Fruit fly (Drosophila melanogaster) whole organism, embryonic: ENCODE data around the gene Hs2st.

Experiments
- BtbVII ChIP-seq: fragments of 200-800 bp; sonication (Bioruptor generic); optimal IDR thresholded peaks from 3 replicates; lab custom pipeline; 2017; ENCODE audit warnings: missing biosample characterization, mild to moderate bottlenecking, missing genetic modification characterization
- CG10431 ChIP-seq: fragments of 200-800 bp; sonication (Bioruptor generic); optimal IDR thresholded peaks from 3 replicates; lab custom pipeline; 2018; ENCODE audit warnings: missing biosample characterization, mild to moderate bottlenecking, missing genetic modification characterization
- CG14710 ChIP-seq: fragments of 200-800 bp; sonication (Bioruptor generic); optimal IDR thresholded peaks from 3 replicates; lab custom pipeline; 2019; ENCODE audit warnings: missing biosample characterization, mild to moderate bottlenecking, missing genetic modification characterization, moderate library complexity
- CG14965 ChIP-seq: fragments of 200-800 bp; sonication (Bioruptor generic); optimal IDR thresholded peaks from 2 replicates; lab custom pipeline; 2016; ENCODE audit warnings: missing biosample characterization, missing genetic modification characterization, borderline replicate concordance
- CG15601 ChIP-seq: fragments of 200-800 bp; sonication (Bioruptor generic); optimal IDR thresholded peaks from 3 replicates; lab custom pipeline; 2019; ENCODE audit warnings: missing biosample characterization, mild to moderate bottlenecking, missing genetic modification characterization, moderate library complexity
- CG16813 ChIP-seq: fragments of 200-800 bp; sonication (Bioruptor generic); IDR thresholded peaks from 3 replicates; pipeline ENCODE4 v1.3.6; 2022; ENCODE audit warnings: missing biosample characterization, missing genetic modification characterization; ENCODE audit not compliant: partially characterized antibody
- CG16815 ChIP-seq: fragments of 200-800 bp; sonication (Bioruptor generic); optimal IDR thresholded peaks from 3 replicates; lab custom pipeline; 2017; ENCODE audit warnings: missing biosample characterization, mild to moderate bottlenecking, missing genetic modification characterization
- CG2120 ChIP-seq: fragments of 200-800 bp; sonication (Bioruptor generic); optimal IDR thresholded peaks from 3 replicates; lab custom pipeline; 2016; ENCODE audit warnings: missing biosample characterization, missing genetic modification characterization
- CG2199 ChIP-seq: fragments of 200-800 bp; sonication (Bioruptor generic); IDR thresholded peaks from 3 replicates; pipeline ENCODE4 v1.3.6; 2022; ENCODE audit warnings: missing biosample characterization, missing genetic modification characterization
- CG30431 ChIP-seq: fragments of 200-800 bp; sonication (Bioruptor generic); optimal IDR thresholded peaks from 2 replicates; lab custom pipeline; 2017; ENCODE audit warnings: missing biosample characterization, missing genetic modification characterization
- CG31441 ChIP-seq: fragments of 200-800 bp; sonication (Bioruptor generic); IDR thresholded peaks from 2 replicates; pipeline ENCODE4 v1.3.6; 2022; ENCODE audit warnings: missing biosample characterization, missing genetic modification characterization
- CG6254 ChIP-seq: fragments of 200-800 bp; sonication (Bioruptor generic); optimal IDR thresholded peaks from 3 replicates; lab custom pipeline; 2017; ENCODE audit warnings: mild to moderate bottlenecking, missing biosample characterization, missing genetic modification reagents, missing genetic modification characterization
- CG8478 ChIP-seq: fragments of >200 bp; optimal IDR thresholded peaks from 2 replicates; lab custom pipeline; 2018
- CG8924 ChIP-seq: fragments of 200-800 bp; optimal IDR thresholded peaks from 3 replicates; lab custom pipeline; 2019; ENCODE audit warnings: missing biosample characterization, mild to moderate bottlenecking, missing genetic modification characterization, moderate library complexity
- CG9727 ChIP-seq: fragments of 200-800 bp; sonication (Bioruptor generic); optimal IDR thresholded peaks from 3 replicates; lab custom pipeline; 2017; ENCODE audit warnings: missing biosample characterization, mild to moderate bottlenecking, missing genetic modification characterization
- CHES-1-like ChIP-seq: fragments of 200-800 bp; sonication (Bioruptor generic); optimal IDR thresholded peaks from 2 replicates; lab custom pipeline; 2016; ENCODE audit warnings: missing biosample characterization, missing genetic modification characterization
- D19A ChIP-seq: fragments of 200-800 bp; optimal IDR thresholded peaks from 3 replicates; lab custom pipeline; 2019; ENCODE audit warnings: missing biosample characterization, mild to moderate bottlenecking, missing genetic modification characterization, moderate library complexity
- D19B ChIP-seq: fragments of 200-800 bp; sonication (Bioruptor generic); optimal IDR thresholded peaks from 2 replicates; lab custom pipeline; 2017; ENCODE audit warnings: missing biosample characterization, mild to moderate bottlenecking, missing genetic modification characterization
- Doc3 ChIP-seq: fragments of 200-800 bp; sonication (Bioruptor generic); IDR thresholded peaks from 3 replicates; pipeline ENCODE4 v1.3.6; 2022; ENCODE audit warnings: missing biosample characterization, missing genetic modification characterization; ENCODE audit not compliant: partially characterized antibody
- Dref ChIP-seq: fragments of 200-800 bp; sonication (Bioruptor generic); IDR thresholded peaks from 2 replicates; pipeline ENCODE4 v1.3.6; 2022; ENCODE audit warnings: missing biosample characterization, missing genetic modification characterization
- E2f1 ChIP-seq: fragments of 200-800 bp; sonication (Bioruptor generic); IDR thresholded peaks from 2 replicates; pipeline ENCODE4 v1.3.6; 2022; ENCODE audit warnings: missing biosample characterization, missing genetic modification characterization
- Eip74EF ChIP-seq, 2 experiments: fragments of 200-800 bp in 1 of 2; fragments of >200 bp in 1 of 2; sonication (Bioruptor generic) in 1 of 2; optimal IDR thresholded peaks; 2 replicates each; lab custom pipeline; 2017 to 2019; ENCODE audit warnings: missing biosample characterization in 2 of 2, missing genetic modification characterization in 2 of 2, mild to moderate bottlenecking in 1 of 2, moderate library complexity in 1 of 2
- Gug ChIP-seq: fragments of 200-800 bp; sonication (Bioruptor generic); IDR thresholded peaks from 4 replicates; pipeline ENCODE4 v1.3.6; 2022; ENCODE audit warnings: missing biosample characterization, missing genetic modification characterization
- HLH3B ChIP-seq: fragments of 200-800 bp; sonication (Bioruptor generic); IDR thresholded peaks from 2 replicates; pipeline ENCODE4 v1.3.6; 2022; ENCODE audit warnings: missing biosample characterization, missing genetic modification characterization
- HmgZ ChIP-seq: fragments of 200-800 bp; sonication (Bioruptor generic); optimal IDR thresholded peaks from 2 replicates; lab custom pipeline; 2018; ENCODE audit warnings: missing biosample characterization, mild to moderate bottlenecking, missing genetic modification characterization
- Hr39 ChIP-seq: fragments of >200 bp; optimal IDR thresholded peaks from 2 replicates; lab custom pipeline; 2017
- MBD-R2 ChIP-seq: fragments of 200-800 bp; sonication (Bioruptor generic); IDR thresholded peaks from 2 replicates; pipeline ENCODE4 v1.3.6; 2022; ENCODE audit warnings: missing biosample characterization, missing genetic modification characterization
- NfI ChIP-seq: fragments of 200-800 bp; sonication (Bioruptor generic); optimal IDR thresholded peaks from 3 replicates; lab custom pipeline; 2018; ENCODE audit warnings: missing biosample characterization, mild to moderate bottlenecking, missing genetic modification characterization, moderate library complexity
- Opbp ChIP-seq: fragments of 200-800 bp; sonication (Bioruptor generic); IDR thresholded peaks from 3 replicates; pipeline ENCODE4 v1.3.6; 2022; ENCODE audit warnings: missing biosample characterization, missing genetic modification characterization; ENCODE audit not compliant: partially characterized antibody
- Rfx ChIP-seq: fragments of 200-800 bp; sonication (Bioruptor generic); IDR thresholded peaks from 2 replicates; pipeline ENCODE4 v1.3.6; 2022; ENCODE audit warnings: missing biosample characterization, missing genetic modification characterization
- Taf1 ChIP-seq: fragments of 200-800 bp; sonication (Bioruptor generic); IDR thresholded peaks from 2 replicates; pipeline ENCODE4 v1.3.6; 2022; ENCODE audit warnings: missing biosample characterization, missing genetic modification characterization
- abd-A ChIP-seq: fragments of 200-800 bp; sonication (Bioruptor generic); optimal IDR thresholded peaks from 3 replicates; lab custom pipeline; 2019; ENCODE audit warnings: missing biosample characterization, mild to moderate bottlenecking, missing genetic modification characterization, moderate library complexity
- cato ChIP-seq: fragments of 200-800 bp; sonication (Bioruptor generic); optimal IDR thresholded peaks from 2 replicates; lab custom pipeline; 2016; ENCODE audit warnings: missing biosample characterization, missing genetic modification characterization, borderline replicate concordance
- dan ChIP-seq: fragments of 200-800 bp; sonication (Bioruptor generic); IDR thresholded peaks from 2 replicates; pipeline ENCODE4 v1.3.6; 2022; ENCODE audit warnings: missing biosample characterization, missing genetic modification characterization
- danr ChIP-seq: fragments of 200-800 bp; sonication (Bioruptor generic); IDR thresholded peaks from 2 replicates; pipeline ENCODE4 v1.3.6; 2022; ENCODE audit warnings: missing biosample characterization, missing genetic modification characterization
- dmrt99B ChIP-seq: fragments of 200-800 bp; sonication (Bioruptor generic); optimal IDR thresholded peaks from 2 replicates; lab custom pipeline; 2018; ENCODE audit warnings: missing biosample characterization, mild to moderate bottlenecking, missing genetic modification characterization, moderate library complexity
- dpn ChIP-seq, 2 experiments: fragments of 200-800 bp; sonication (Bioruptor generic); optimal IDR thresholded peaks; 3 replicates each; lab custom pipeline; 2016; ENCODE audit warnings: missing biosample characterization in 2 of 2, missing genetic modification characterization in 2 of 2
- emc ChIP-seq: fragments of 200-800 bp; sonication (Bioruptor generic); optimal IDR thresholded peaks from 2 replicates; lab custom pipeline; 2016; ENCODE audit warnings: missing biosample characterization, missing genetic modification characterization
- fu2 ChIP-seq: fragments of 200-800 bp; sonication (Bioruptor generic); optimal IDR thresholded peaks from 2 replicates; lab custom pipeline; 2016; ENCODE audit warnings: missing biosample characterization, missing genetic modification characterization
- gsb ChIP-seq: fragments of 200-800 bp; sonication (Bioruptor generic); IDR thresholded peaks from 2 replicates; pipeline ENCODE4 v1.3.6; 2022; ENCODE audit warnings: missing biosample characterization, missing genetic modification characterization
- klu ChIP-seq: fragments of 200-800 bp; sonication (Bioruptor generic); IDR thresholded peaks from 2 replicates; pipeline ENCODE4 v1.3.6; 2022; ENCODE audit warnings: missing biosample characterization, missing genetic modification characterization
- lola ChIP-seq, 3 experiments: fragments of >200 bp in 2 of 3; fragments of 200-800 bp in 1 of 3; sonication (Bioruptor generic) in 1 of 3; optimal IDR thresholded peaks; 2 replicates each; lab custom pipeline; 2017 to 2019; ENCODE audit warnings: missing biosample characterization in 3 of 3, missing genetic modification characterization in 3 of 3, mild to moderate bottlenecking in 1 of 3, moderate library complexity in 1 of 3
- luna ChIP-seq: fragments of 200-800 bp; sonication (Bioruptor generic); optimal IDR thresholded peaks from 2 replicates; lab custom pipeline; 2016; ENCODE audit warnings: missing biosample characterization, missing genetic modification characterization
- nerfin-2 ChIP-seq: fragments of 200-800 bp; sonication (Bioruptor generic); IDR thresholded peaks from 2 replicates; pipeline ENCODE4 v1.3.6; 2022; ENCODE audit warnings: missing biosample characterization, missing genetic modification characterization; ENCODE audit not compliant: partially characterized antibody
- nmo ChIP-seq: fragments of 200-800 bp; sonication (Bioruptor generic); optimal IDR thresholded peaks from 2 replicates; lab custom pipeline; 2018; ENCODE audit warnings: missing biosample characterization, mild to moderate bottlenecking, missing genetic modification characterization, moderate library complexity
- sc ChIP-seq, 3 experiments: fragments of >200 bp in 2 of 3; fragments of 200-800 bp in 1 of 3; sonication (Bioruptor generic) in 1 of 3; optimal IDR thresholded peaks; 2 replicates in 2 of 3; 3 replicates in 1 of 3; lab custom pipeline; 2017; ENCODE audit warnings: mild to moderate bottlenecking in 1 of 3, missing biosample characterization in 1 of 3, missing genetic modification characterization in 1 of 3, missing genetic modification reagents in 1 of 3
- shn ChIP-seq: fragments of 200-800 bp; sonication (Bioruptor generic); optimal IDR thresholded peaks from 3 replicates; lab custom pipeline; 2016; ENCODE audit warnings: missing biosample characterization, missing genetic modification characterization
- yki ChIP-seq: fragments of >200 bp; optimal IDR thresholded peaks from 3 replicates; lab custom pipeline; 2018

Hs2st gene

dm6 chr2L:19492934-19493686, 48.6 kb upstream of the Hs2st start, which contains the start of the genes swm and Ctu2 (continued):
- TF ChIP-seq HLH3B (GFP tag; lab: Robert Waterston, UW) = peak; percentile 53; the same call in 1 of the 2 replicates
- TF ChIP-seq Doc3 (GFP tag; lab: Robert Waterston, UW) = peak; percentile 70
- TF ChIP-seq CG14710 (tag; lab: Kevin White, UChicago) = peak; percentile 82
- no peak for TF ChIP-seq sc (optimal IDR thresholded peaks at IDR 0.05; lab: Kevin White, UChicago)
- TF ChIP-seq sc (GFP tag; optimal IDR thresholded peaks at IDR 0.05; lab: Kevin White, UChicago) = no peak
- TF ChIP-seq CG9727 (GFP tag; lab: Kevin White, UChicago) = peak; percentile 71
- no peak for TF ChIP-seq CG2199 (GFP tag; lab: Robert Waterston, UW)
- no peak for TF ChIP-seq CG10431 (GFP tag; lab: Kevin White, UChicago)
- TF ChIP-seq CG16815 = peak; percentile 56
- TF ChIP-seq danr (GFP tag; lab: Robert Waterston, UW) = 0 out of 2 replicates have a peak, but pooled peaks have one; percentile 18
- no peak; the same call in 1 of the 2 replicates for TF ChIP-seq Taf1 (GFP tag; lab: Robert Waterston, UW)
- no peak for TF ChIP-seq BtbVII
- TF ChIP-seq CG8924 (tag; lab: Kevin White, UChicago) = peak; percentile 82
- peak; percentile 78 for TF ChIP-seq CG16813 (GFP tag; lab: Robert Waterston, UW)
- TF ChIP-seq lola (GFP tag; optimal IDR thresholded peaks at IDR 0.05; lab: Kevin White, UChicago) = peak in 1 of 3 experiments; percentile 73
- TF ChIP-seq E2f1 = peak; percentile 46
- peak; percentile 26; the same call in 2 of the 4 replicates for TF ChIP-seq Gug (GFP tag; lab: Robert Waterston, UW)
- TF ChIP-seq CG14965 (GFP tag; lab: Kevin White, UChicago) = no peak
- TF ChIP-seq CHES-1-like (GFP tag; lab: Kevin White, UChicago) = no peak
- peak; percentile 36; the same call in 1 of the 2 replicates for TF ChIP-seq klu (GFP tag; lab: Robert Waterston, UW)
- TF ChIP-seq CG8478 (lab: Kevin White, UChicago) = peak; percentile 81
- TF ChIP-seq nerfin-2 (GFP tag; lab: Robert Waterston, UW) = 0 out of 2 replicates have a peak, but pooled peaks have one; percentile 50
- TF ChIP-seq dan (GFP tag; lab: Robert Waterston, UW) = no peak
- no peak for TF ChIP-seq emc (GFP tag; lab: Kevin White, UChicago)
- no peak for TF ChIP-seq CG30431
- TF ChIP-seq fu2 = no peak
- TF ChIP-seq abd-A (tag; lab: Kevin White, UChicago) = no peak
- TF ChIP-seq dpn (GFP tag; optimal IDR thresholded peaks at IDR 0.05; lab: Kevin White, UChicago) = peak; percentile 1 to 71
- peak; percentile 22 for TF ChIP-seq HmgZ (tag; lab: Kevin White, UChicago)
- no peak for TF ChIP-seq CG6254
- no peak for TF ChIP-seq dmrt99B (tag; lab: Kevin White, UChicago)
- TF ChIP-seq CG2120 = peak; percentile 47
- TF ChIP-seq cato = no peak
- TF ChIP-seq nmo (GFP tag; lab: Kevin White, UChicago) = peak; percentile 83
- TF ChIP-seq CG15601 (tag; lab: Kevin White, UChicago) = peak; percentile 64
- no peak for TF ChIP-seq Eip74EF (GFP tag; optimal IDR thresholded peaks at IDR 0.05; lab: Kevin White, UChicago)
- TF ChIP-seq Rfx (GFP tag; lab: Robert Waterston, UW) = peak; percentile 76
- no peak; the same call in 1 of the 2 replicates for TF ChIP-seq CG31441 (GFP tag; lab: Robert Waterston, UW)
- no peak for TF ChIP-seq Hr39 (lab: Kevin White, UChicago)
- TF ChIP-seq Dref = peak; percentile 81
- TF ChIP-seq D19A (tag; lab: Kevin White, UChicago) = no peak
- peak; percentile 64 for TF ChIP-seq NfI
- TF ChIP-seq gsb = no peak
- no peak for TF ChIP-seq yki (lab: Kevin White, UChicago)
- TF ChIP-seq luna (GFP tag; lab: Kevin White, UChicago) = no peak
- TF ChIP-seq D19B (GFP tag; lab: Kevin White, UChicago) = peak; percentile 46
- no peak; the same call in 1 of the 2 replicates for TF ChIP-seq MBD-R2 (GFP tag; lab: Robert Waterston, UW)
- TF ChIP-seq Opbp = peak; percentile 34; the same call in 2 of the 3 replicates
- TF ChIP-seq shn (GFP tag; lab: Kevin White, UChicago) = no peak
